Worm (Caenorhabditis elegans) whole organism, mixed stage, embryonic: ENCODE results near the gene C05E4.12.

Experiments used
- nhr-28 ChIP-seq: fragments of 150-350 bp; optimal IDR thresholded peaks from 2 replicates; lab custom pipeline; 2014; ENCODE audit warnings: missing biosample characterization, missing genetic modification characterization
- pha-4 ChIP-seq: fragments of 150-350 bp; optimal IDR thresholded peaks from 2 replicates; lab custom pipeline; 2018; ENCODE audit warnings: missing biosample characterization, missing genetic modification reagents, missing genetic modification characterization
- unc-62 ChIP-seq: fragments of 150-350 bp; optimal IDR thresholded peaks from 2 replicates; lab custom pipeline; 2014; ENCODE audit warnings: missing biosample characterization, missing genetic modification reagents, missing genetic modification characterization

DNA sequence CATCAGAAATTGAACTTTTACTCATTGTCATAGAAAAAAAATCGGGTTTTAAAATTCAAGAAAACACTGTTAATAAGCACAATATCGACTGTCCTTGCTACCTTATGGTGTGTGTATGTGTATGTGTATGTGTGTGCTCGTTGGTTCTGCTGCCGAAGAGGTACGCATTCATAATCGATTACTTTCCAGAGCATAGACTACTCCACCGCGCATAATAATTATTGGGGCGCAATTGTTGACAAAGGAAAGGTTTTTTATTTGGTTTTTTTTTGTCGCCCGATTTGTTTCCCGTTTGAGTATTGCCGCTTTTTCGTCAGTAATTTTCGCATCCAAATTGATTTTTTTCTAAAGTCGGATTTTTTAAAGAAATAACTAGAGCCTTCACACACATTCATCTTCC, 547 bp downstream of the C05E4.12 start, which contains the start of gene C05E4.15:
- no peak for TF ChIP-seq pha-4
- no peak for TF ChIP-seq unc-62
- no peak for TF ChIP-seq nhr-28 (tag; lab: Kevin White, UChicago)
